Worm (Caenorhabditis elegans) whole organism, L2 larva: ENCODE data around the gene B0410.1.

Experiments used
- blmp-1 ChIP-seq: sonication (generic microtip); optimal IDR thresholded peaks from 2 replicates; lab custom pipeline; 2017; ENCODE audit warnings: missing genetic modification characterization, mild to moderate bottlenecking, missing compliant biosample characterization, antibody characterized with exemption, moderate library complexity; ENCODE audit not compliant: insufficient read depth
- egl-27 ChIP-seq: sonication (generic microtip); optimal IDR thresholded peaks from 3 replicates; lab custom pipeline; 2017; ENCODE audit warnings: missing biosample characterization, missing genetic modification reagents, missing genetic modification characterization
- mab-5 ChIP-seq: fragments of 150-350 bp; optimal IDR thresholded peaks from 2 replicates; lab custom pipeline; 2014; ENCODE audit warnings: missing biosample characterization, missing genetic modification characterization
- nhr-23 ChIP-seq: fragments of 150-350 bp; optimal IDR thresholded peaks from 2 replicates; lab custom pipeline; 2014; ENCODE audit warnings: missing biosample characterization, missing genetic modification reagents, missing genetic modification characterization
- nhr-25 ChIP-seq: fragments of 150-350 bp; sonication (generic microtip); optimal IDR thresholded peaks from 3 replicates; lab custom pipeline; 2014; ENCODE audit warnings: missing biosample characterization, missing genetic modification characterization
- nhr-6 ChIP-seq: fragments of 150-350 bp; optimal IDR thresholded peaks from 2 replicates; lab custom pipeline; 2014; ENCODE audit warnings: missing biosample characterization, missing genetic modification characterization
- unc-62 ChIP-seq: fragments of 150-350 bp; optimal IDR thresholded peaks from 2 replicates; lab custom pipeline; 2014; ENCODE audit warnings: missing biosample characterization, missing genetic modification reagents, missing genetic modification characterization
- zag-1 ChIP-seq: fragments of 150-350 bp; optimal IDR thresholded peaks from 2 replicates; lab custom pipeline; 2014; ENCODE audit warnings: missing biosample characterization, missing genetic modification characterization
- ztf-1 ChIP-seq: fragments of 200-800 bp; sonication (Bioruptor generic); conservative IDR thresholded peaks from 2 replicates; pipeline ENCODE4 v1.3.6; 2022; ENCODE audit warnings: missing genetic modification characterization, missing compliant biosample characterization
- ztf-4 ChIP-seq: fragments of 150-350 bp; optimal IDR thresholded peaks from 2 replicates; lab custom pipeline; 2014; ENCODE audit warnings: missing biosample characterization, missing genetic modification characterization

DNA sequence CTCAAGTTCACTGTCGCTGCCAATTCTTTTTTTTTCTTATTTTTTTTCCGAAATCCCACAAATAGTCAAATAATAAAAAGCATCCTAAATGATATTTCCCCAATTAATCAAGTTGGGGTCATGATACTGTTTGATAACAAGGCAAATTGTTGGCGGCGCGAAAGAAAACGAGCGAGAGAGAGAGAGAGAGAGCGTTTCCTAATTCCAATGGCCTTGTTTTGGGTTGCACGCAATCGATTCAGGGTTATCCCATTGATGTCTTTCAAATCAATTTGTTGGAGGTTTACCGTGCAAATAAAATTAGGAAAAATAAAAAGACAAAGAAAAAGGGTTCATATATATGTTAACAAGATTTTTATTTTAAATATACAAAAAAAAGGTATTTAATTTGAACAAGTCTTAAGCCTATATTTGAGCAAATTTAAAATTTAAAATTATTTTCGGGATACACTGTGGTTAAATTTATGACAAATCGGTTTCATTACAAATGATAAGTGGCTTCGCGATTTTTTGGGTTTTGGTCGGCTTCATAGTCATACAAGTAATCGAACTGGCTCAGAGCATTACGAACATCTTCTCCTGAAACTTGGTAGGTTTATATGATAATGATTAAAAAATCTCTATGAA is 28.7 kb upstream of the B0410.1 start:
- no peak for TF ChIP-seq blmp-1
- no peak for TF ChIP-seq nhr-6 (tag; lab: Kevin White, UChicago)
- no peak for TF ChIP-seq egl-27 (tag; lab: Kevin White, UChicago)
- no peak for TF ChIP-seq ztf-1 (GFP tag; lab: Robert Waterston, UW)
- no peak for TF ChIP-seq mab-5
- no peak for TF ChIP-seq zag-1
- TF ChIP-seq unc-62 (GFP tag; lab: Kevin White, UChicago) = no peak
- peak; percentile 2 for TF ChIP-seq ztf-4 (tag; lab: Kevin White, UChicago)
- TF ChIP-seq nhr-25 (tag; lab: Kevin White, UChicago) = no peak
- TF ChIP-seq nhr-23 (tag; lab: Kevin White, UChicago) = no peak
